Fruit fly (Drosophila melanogaster) whole organism, adult: ENCODE measurements around the gene CG14963.

Experiments used
- CG11617 ChIP-seq: fragments of 200-800 bp; sonication (Bioruptor generic); optimal IDR thresholded peaks from 2 replicates; lab custom pipeline; 2017; ENCODE audit warnings: mild to moderate bottlenecking, missing biosample characterization, missing genetic modification reagents, missing genetic modification characterization
- CG12768 ChIP-seq: fragments of 200-800 bp; sonication (Bioruptor generic); optimal IDR thresholded peaks from 2 replicates; lab custom pipeline; 2017; ENCODE audit warnings: missing biosample characterization, missing genetic modification characterization, mild to moderate bottlenecking, moderate library complexity, missing genetic modification reagents
- CG14711 ChIP-seq: fragments of 200-800 bp; sonication (Bioruptor generic); optimal IDR thresholded peaks from 2 replicates; lab custom pipeline; 2018; ENCODE audit warnings: missing biosample characterization, mild to moderate bottlenecking, missing genetic modification characterization, moderate library complexity
- CG1620 ChIP-seq: fragments of 200-800 bp; sonication (Bioruptor generic); optimal IDR thresholded peaks from 2 replicates; lab custom pipeline; 2016; ENCODE audit warnings: missing biosample characterization, missing genetic modification characterization
- CG33017 ChIP-seq: fragments of 200-800 bp; sonication (Bioruptor generic); optimal IDR thresholded peaks from 2 replicates; lab custom pipeline; 2018; ENCODE audit warnings: missing biosample characterization, mild to moderate bottlenecking, missing genetic modification characterization, moderate library complexity
- CG5204 ChIP-seq: fragments of 200-800 bp; sonication (Bioruptor generic); optimal IDR thresholded peaks from 2 replicates; lab custom pipeline; 2016; ENCODE audit warnings: missing biosample characterization, missing genetic modification characterization
- CG7045 ChIP-seq: fragments of 200-800 bp; sonication (Bioruptor generic); optimal IDR thresholded peaks from 2 replicates; lab custom pipeline; 2017; ENCODE audit warnings: missing biosample characterization, mild to moderate bottlenecking, missing genetic modification characterization
- CG7101 ChIP-seq: fragments of 200-800 bp; sonication (Bioruptor generic); optimal IDR thresholded peaks from 2 replicates; lab custom pipeline; 2018; ENCODE audit warnings: missing biosample characterization, mild to moderate bottlenecking, missing genetic modification characterization, moderate library complexity
- Clk ChIP-seq: fragments of 200-800 bp; sonication (Bioruptor generic); optimal IDR thresholded peaks from 2 replicates; lab custom pipeline; 2017; ENCODE audit warnings: missing biosample characterization, missing genetic modification characterization
- Crg-1 ChIP-seq: fragments of 200-800 bp; sonication (Bioruptor generic); optimal IDR thresholded peaks from 2 replicates; lab custom pipeline; 2016; ENCODE audit warnings: missing biosample characterization, missing genetic modification characterization
- Hr96 ChIP-seq: fragments of 200-800 bp; sonication (Bioruptor generic); optimal IDR thresholded peaks from 2 replicates; lab custom pipeline; 2016; ENCODE audit warnings: missing biosample characterization, missing genetic modification characterization
- Mnt ChIP-seq: fragments of 200-800 bp; sonication (Bioruptor generic); optimal IDR thresholded peaks from 2 replicates; lab custom pipeline; 2016; ENCODE audit warnings: missing biosample characterization, mild to moderate bottlenecking, missing genetic modification characterization
- bab1 ChIP-seq: fragments of 200-800 bp; sonication (Bioruptor generic); optimal IDR thresholded peaks from 3 replicates; lab custom pipeline; 2019; ENCODE audit warnings: missing biosample characterization, mild to moderate bottlenecking, missing genetic modification characterization, moderate library complexity
- cic ChIP-seq: fragments of 200-800 bp; sonication (Bioruptor generic); optimal IDR thresholded peaks from 2 replicates; lab custom pipeline; 2017; ENCODE audit warnings: missing biosample characterization, mild to moderate bottlenecking, missing genetic modification characterization, moderate library complexity
- cnc ChIP-seq, 2 experiments: fragments of >200 bp; optimal IDR thresholded peaks; 2 replicates each; lab custom pipeline; 2017
- kay ChIP-seq: fragments of 200-800 bp; sonication (Bioruptor generic); peaks from one replicate; lab custom pipeline; 2016; ENCODE audit warnings: missing biosample characterization, missing genetic modification characterization, borderline replicate concordance
- ovo ChIP-seq: fragments of 200-800 bp; sonication (Bioruptor generic); optimal IDR thresholded peaks from 2 replicates; lab custom pipeline; 2016; ENCODE audit warnings: missing biosample characterization, missing genetic modification characterization
- pad ChIP-seq: fragments of 200-800 bp; sonication (Bioruptor generic); optimal IDR thresholded peaks from 3 replicates; lab custom pipeline; 2017; ENCODE audit warnings: missing biosample characterization, missing genetic modification characterization, mild to moderate bottlenecking, moderate library complexity, missing genetic modification reagents
- tj ChIP-seq: fragments of 200-800 bp; sonication (Bioruptor generic); optimal IDR thresholded peaks from 3 replicates; lab custom pipeline; 2017; ENCODE audit warnings: missing biosample characterization, mild to moderate bottlenecking, missing genetic modification characterization, moderate library complexity
- toe ChIP-seq: fragments of 200-800 bp; sonication (Bioruptor generic); optimal IDR thresholded peaks from 2 replicates; lab custom pipeline; 2016; ENCODE audit warnings: missing biosample characterization, missing genetic modification characterization

CG14963 gene

DNA sequence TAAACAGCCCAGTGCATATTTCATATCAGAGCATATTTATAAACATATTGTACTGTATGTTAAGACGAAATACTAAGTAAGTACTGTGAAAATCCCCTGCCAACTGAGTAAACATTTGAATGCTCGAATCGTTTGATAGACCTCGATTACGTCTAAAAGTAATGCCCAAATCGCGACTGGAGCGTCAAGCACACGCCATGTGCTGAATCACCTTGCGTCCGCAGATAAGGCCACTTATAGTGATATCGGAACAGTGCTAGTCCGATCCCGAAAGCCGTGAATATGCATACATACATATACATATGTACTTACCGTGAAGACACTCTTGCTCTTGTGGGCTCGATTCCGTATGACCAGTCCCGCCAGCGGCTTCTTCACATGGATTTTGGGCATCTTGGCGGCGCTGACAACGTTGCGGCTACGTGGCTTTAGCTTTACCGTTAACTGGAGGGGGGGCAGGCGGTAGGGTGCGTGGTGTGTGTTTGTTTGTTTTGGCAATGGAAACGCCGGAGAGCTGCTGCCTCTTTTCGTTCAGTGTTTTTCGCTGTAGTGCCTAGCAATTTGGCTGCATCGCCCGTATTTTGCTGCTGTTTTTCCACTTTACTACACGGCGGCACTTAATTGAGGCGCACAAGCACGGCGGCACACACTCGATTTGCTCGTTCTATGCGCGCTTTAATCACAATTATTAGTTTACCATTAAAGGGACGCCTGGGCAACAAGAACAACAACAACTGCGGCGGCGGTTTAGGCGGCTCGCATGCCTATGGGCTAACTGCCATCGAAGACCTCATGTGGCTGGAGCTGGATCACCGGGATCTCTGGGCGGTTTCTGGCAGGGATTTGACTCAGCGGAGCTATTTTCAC lies 29.6 kb downstream of the CG14963 start:
- TF ChIP-seq cnc (optimal IDR thresholded peaks at IDR 0.05; lab: Kevin White, UChicago), result peak in 1 of 2 experiments; percentile 8
- no peak for TF ChIP-seq pad (GFP tag; lab: Kevin White, UChicago)
- TF ChIP-seq kay (GFP tag; lab: Kevin White, UChicago), result no peak
- TF ChIP-seq ovo (GFP tag; lab: Kevin White, UChicago), result peak; percentile 29
- TF ChIP-seq Mnt (GFP tag; lab: Kevin White, UChicago), result peak; percentile 52

DNA sequence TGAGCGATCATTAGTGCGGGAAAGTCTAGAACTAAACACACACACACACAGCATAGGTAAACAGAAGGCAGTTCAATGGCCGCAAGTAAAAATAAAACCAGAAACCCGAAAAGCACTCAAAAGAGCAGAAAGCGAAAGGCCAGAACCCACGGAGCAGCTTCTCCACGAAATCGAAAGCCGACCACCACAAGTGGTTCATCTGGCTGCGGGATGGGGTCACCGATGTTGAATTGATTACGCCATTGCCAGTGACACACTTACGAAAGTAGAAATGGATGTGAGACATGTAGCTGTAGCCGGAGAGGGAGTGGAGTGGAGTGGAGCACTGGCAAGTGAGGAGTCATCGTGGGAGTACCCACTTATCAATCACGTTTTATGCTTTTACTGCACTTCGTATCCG lies 30.9 kb downstream of the CG14963 start:
- TF ChIP-seq CG5204 (GFP tag; lab: Kevin White, UChicago) (no peak), cnc (optimal IDR thresholded peaks at IDR 0.05; lab: Kevin White, UChicago) (no peak), CG12768 (GFP tag; lab: Kevin White, UChicago) (no peak), CG11617 (no peak), kay (GFP tag; lab: Kevin White, UChicago) (no peak), Mnt (GFP tag; lab: Kevin White, UChicago) (no peak), Hr96 (no peak), CG7045 (GFP tag; lab: Kevin White, UChicago) (no peak), CG7101 (no peak), CG14711 (tag; lab: Kevin White, UChicago) (no peak), bab1 (GFP tag; lab: Kevin White, UChicago) (no peak), tj (no peak), Clk (GFP tag; lab: Kevin White, UChicago) (no peak), Crg-1 (no peak), cic (GFP tag; lab: Kevin White, UChicago) (no peak)

dm6 chr3L:3134064-3134545 lies 38.2 kb downstream of the CG14963 start:
- TF ChIP-seq tj (peak; percentile 8), bab1 (GFP tag; lab: Kevin White, UChicago) (no peak), Mnt (GFP tag; lab: Kevin White, UChicago) (no peak), Clk (GFP tag; lab: Kevin White, UChicago) (no peak), cnc (optimal IDR thresholded peaks at IDR 0.05; lab: Kevin White, UChicago) (no peak), CG7101 (no peak), ovo (GFP tag; lab: Kevin White, UChicago) (no peak), CG1620 (no peak), pad (GFP tag; lab: Kevin White, UChicago) (no peak), CG14711 (tag; lab: Kevin White, UChicago) (no peak), toe (GFP tag; lab: Kevin White, UChicago) (no peak), CG12768 (GFP tag; lab: Kevin White, UChicago) (peak; percentile 16), kay (GFP tag; lab: Kevin White, UChicago) (no peak), CG33017 (tag; lab: Kevin White, UChicago) (no peak), cic (GFP tag; lab: Kevin White, UChicago) (peak; percentile 9)

DNA sequence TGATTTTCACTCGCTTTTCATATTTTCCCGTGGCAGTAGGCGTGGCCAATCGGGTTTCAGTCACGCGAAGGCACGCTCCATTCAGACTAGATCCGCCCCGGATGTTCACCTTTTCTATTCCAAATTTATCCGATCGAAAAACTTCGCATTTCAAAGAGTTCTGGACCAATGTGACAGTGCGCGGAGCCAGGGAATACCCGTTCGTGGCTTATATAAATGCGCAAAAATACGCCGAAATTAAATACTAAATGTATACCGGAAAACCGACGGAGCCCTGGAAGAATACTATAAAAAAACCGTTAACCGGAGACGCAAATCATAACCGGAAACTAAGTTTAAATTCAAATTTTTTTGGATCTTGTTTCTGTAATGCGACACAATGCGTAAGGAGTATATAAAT lies 44.8 kb downstream of the CG14963 start, which contains the start of gene promL:
TSS of gene promL (minus strand) at position 181 of the 400 bp plus-strand sequence.
- TF ChIP-seq Crg-1 (peak; percentile 63), CG14711 (tag; lab: Kevin White, UChicago) (peak; percentile 41), CG7101 (peak; percentile 41), Clk (GFP tag; lab: Kevin White, UChicago) (no peak), ovo (GFP tag; lab: Kevin White, UChicago) (peak; percentile 82), kay (GFP tag; lab: Kevin White, UChicago) (peak; percentile 42), cnc (optimal IDR thresholded peaks at IDR 0.05; lab: Kevin White, UChicago) (no peak), CG11617 (peak; percentile 69), CG12768 (GFP tag; lab: Kevin White, UChicago) (no peak), cic (GFP tag; lab: Kevin White, UChicago) (no peak), CG7045 (GFP tag; lab: Kevin White, UChicago) (no peak), Mnt (GFP tag; lab: Kevin White, UChicago) (peak; percentile 73), CG5204 (GFP tag; lab: Kevin White, UChicago) (no peak), CG33017 (tag; lab: Kevin White, UChicago) (peak; percentile 38), tj (no peak), Hr96 (peak; percentile 12), pad (GFP tag; lab: Kevin White, UChicago) (peak; percentile 46), CG1620 (peak; percentile 54), toe (GFP tag; lab: Kevin White, UChicago) (peak; percentile 35), bab1 (GFP tag; lab: Kevin White, UChicago) (peak; percentile 91)

- TF ChIP-seq CG7101, result no peak
Measured at dm6 chr3L:3126478-3126877, 45.9 kb downstream of the CG14963 start.

dm6 chr3L:3125649-3126130 lies 46.7 kb downstream of the CG14963 start:
- TF ChIP-seq ovo (GFP tag; lab: Kevin White, UChicago), result no peak
- TF ChIP-seq Hr96, result no peak
- TF ChIP-seq tj, result peak; percentile 55
- TF ChIP-seq CG12768 (GFP tag; lab: Kevin White, UChicago), result no peak
- no peak for TF ChIP-seq CG33017 (tag; lab: Kevin White, UChicago)
- TF ChIP-seq bab1 (GFP tag; lab: Kevin White, UChicago), result no peak
- TF ChIP-seq Mnt (GFP tag; lab: Kevin White, UChicago), result no peak
- no peak for TF ChIP-seq toe (GFP tag; lab: Kevin White, UChicago)
- TF ChIP-seq cnc (optimal IDR thresholded peaks at IDR 0.05; lab: Kevin White, UChicago), result no peak
- TF ChIP-seq CG7045 (GFP tag; lab: Kevin White, UChicago), result no peak
- peak; percentile 60 for TF ChIP-seq kay (GFP tag; lab: Kevin White, UChicago)
- no peak for TF ChIP-seq cic (GFP tag; lab: Kevin White, UChicago)
